Fruit fly (Drosophila melanogaster) whole organism, wandering third instar larva: Measurements from ENCODE around the gene Anp.

Source experiments
- Abd-B ChIP-seq: fragments of >200 bp; optimal IDR thresholded peaks from 2 replicates; lab custom pipeline; 2017; ENCODE audit warnings: missing biosample characterization, missing genetic modification characterization
- CG32264 ChIP-seq: fragments of 200-800 bp; sonication (Bioruptor generic); optimal IDR thresholded peaks from 2 replicates; lab custom pipeline; 2016; ENCODE audit warnings: missing biosample characterization, missing genetic modification characterization
- CG9705 ChIP-seq: fragments of 200-800 bp; sonication (Bioruptor generic); optimal IDR thresholded peaks from 2 replicates; lab custom pipeline; 2018; ENCODE audit warnings: missing biosample characterization, mild to moderate bottlenecking, missing genetic modification characterization
- CrebA ChIP-seq: fragments of 200-800 bp; sonication (Bioruptor generic); optimal IDR thresholded peaks from 2 replicates; lab custom pipeline; 2016; ENCODE audit warnings: missing biosample characterization, mild to moderate bottlenecking, missing genetic modification characterization, borderline replicate concordance
- Dfd ChIP-seq: fragments of >200 bp; optimal IDR thresholded peaks from 2 replicates; lab custom pipeline; 2017; ENCODE audit warnings: missing biosample characterization, missing genetic modification characterization
- Dif ChIP-seq: fragments of 200-275, 200-300 bp; sonication (Bioruptor generic); optimal IDR thresholded peaks from 2 replicates; lab custom pipeline; 2018; ENCODE audit warnings: missing biosample characterization, missing genetic modification characterization; ENCODE audit not compliant: partially characterized antibody
- GATAd ChIP-seq: sonication (Bioruptor generic); optimal IDR thresholded peaks from 2 replicates; lab custom pipeline; 2016; ENCODE audit warnings: missing biosample characterization, missing genetic modification characterization
- HLH106 ChIP-seq: fragments of 200-800 bp; optimal IDR thresholded peaks from 3 replicates; lab custom pipeline; 2019; ENCODE audit warnings: missing biosample characterization, mild to moderate bottlenecking, missing genetic modification characterization, moderate library complexity
- Hnf4 ChIP-seq: fragments of 200-800 bp; sonication (Bioruptor generic); optimal IDR thresholded peaks from 2 replicates; lab custom pipeline; 2016; ENCODE audit warnings: missing biosample characterization, mild to moderate bottlenecking, missing genetic modification characterization
- Hr78 ChIP-seq: fragments of >200 bp; optimal IDR thresholded peaks from 2 replicates; lab custom pipeline; 2017; ENCODE audit warnings: missing biosample characterization, missing genetic modification characterization
- Hr83 ChIP-seq: fragments of 200-300 bp; sonication (Bioruptor generic); optimal IDR thresholded peaks from 2 replicates; lab custom pipeline; 2016; ENCODE audit warnings: missing biosample characterization, mild to moderate bottlenecking, missing genetic modification characterization, moderate library complexity; ENCODE audit not compliant: poor library complexity, severe bottlenecking
- Jra ChIP-seq: sonication (Bioruptor generic); optimal IDR thresholded peaks from 2 replicates; lab custom pipeline; 2016; ENCODE audit warnings: missing biosample characterization, missing genetic modification characterization
- Mio ChIP-seq: sonication (Bioruptor generic); optimal IDR thresholded peaks from 2 replicates; lab custom pipeline; 2016; ENCODE audit warnings: missing biosample characterization, missing genetic modification characterization
- Myc ChIP-seq: fragments of >200 bp; optimal IDR thresholded peaks from 2 replicates; lab custom pipeline; 2017
- N ChIP-seq: fragments of >200 bp; optimal IDR thresholded peaks from 2 replicates; lab custom pipeline; 2018; ENCODE audit warnings: missing biosample characterization, missing external identifiers, missing genetic modification characterization
- OdsH ChIP-seq: fragments of 200-800 bp; sonication (Bioruptor generic); optimal IDR thresholded peaks from 2 replicates; lab custom pipeline; 2016; ENCODE audit warnings: missing biosample characterization, mild to moderate bottlenecking, missing genetic modification characterization
- Rel ChIP-seq, 2 experiments: fragments of 200-800 bp; sonication (Bioruptor generic) in 1 of 2; optimal IDR thresholded peaks; 2 replicates in 1 of 2; 3 replicates in 1 of 2; lab custom pipeline; 2016 to 2019; ENCODE audit warnings: mild to moderate bottlenecking in 2 of 2, missing biosample characterization in 2 of 2, missing genetic modification characterization in 2 of 2, moderate library complexity in 1 of 2
- Sp1 ChIP-seq: fragments of 200-800 bp; sonication (Bioruptor generic); optimal IDR thresholded peaks from 3 replicates; lab custom pipeline; 2019; ENCODE audit warnings: missing biosample characterization, mild to moderate bottlenecking, missing genetic modification characterization, moderate library complexity
- Vsx2 ChIP-seq: fragments of 200-300, 225-300 bp; sonication (Bioruptor generic); optimal IDR thresholded peaks from 2 replicates; lab custom pipeline; 2018; ENCODE audit warnings: missing biosample characterization, missing genetic modification characterization; ENCODE audit not compliant: partially characterized antibody
- br ChIP-seq: fragments of 200-800 bp; sonication (Bioruptor generic); optimal IDR thresholded peaks from 2 replicates; lab custom pipeline; 2016; ENCODE audit warnings: missing biosample characterization, missing genetic modification characterization
- brk ChIP-seq: fragments of 200-800 bp; sonication (Bioruptor generic); optimal IDR thresholded peaks from 2 replicates; lab custom pipeline; 2016; ENCODE audit warnings: missing biosample characterization, mild to moderate bottlenecking, missing genetic modification characterization
- dl ChIP-seq, 2 experiments: fragments of 175-275, 200-275 bp in 1 of 2; fragments of 200-275 bp in 1 of 2; sonication (Bioruptor generic); optimal IDR thresholded peaks; lab custom pipeline; 2018; ENCODE audit warnings: mild to moderate bottlenecking in 2 of 2, missing biosample characterization in 2 of 2, missing genetic modification characterization in 2 of 2, moderate library complexity in 2 of 2; ENCODE audit not compliant: partially characterized antibody in 2 of 2, insufficient read depth in 1 of 2
- dmrt93B ChIP-seq: fragments of 200-800 bp; sonication (Bioruptor generic); optimal IDR thresholded peaks from 2 replicates; lab custom pipeline; 2018; ENCODE audit warnings: missing biosample characterization, mild to moderate bottlenecking, missing genetic modification characterization
- dsf ChIP-seq: sonication (Bioruptor generic); optimal IDR thresholded peaks from 2 replicates; lab custom pipeline; 2016; ENCODE audit warnings: missing biosample characterization, missing genetic modification characterization, borderline replicate concordance
- ey ChIP-seq: fragments of 200-800 bp; sonication (Bioruptor generic); optimal IDR thresholded peaks from 2 replicates; lab custom pipeline; 2016; ENCODE audit warnings: missing biosample characterization, missing genetic modification characterization
- foxo ChIP-seq, 2 experiments: fragments of 200-800 bp; sonication (Bioruptor generic); optimal IDR thresholded peaks; 2 replicates in 1 of 2; 3 replicates in 1 of 2; lab custom pipeline; 2016 to 2017; ENCODE audit warnings: missing biosample characterization in 2 of 2, missing genetic modification characterization in 2 of 2
- fru ChIP-seq: fragments of 200-800 bp; sonication (Bioruptor generic); optimal IDR thresholded peaks from 3 replicates; lab custom pipeline; 2016; ENCODE audit warnings: missing biosample characterization, mild to moderate bottlenecking, missing genetic modification characterization
- h ChIP-seq: fragments of 200-800 bp; sonication (Bioruptor generic); optimal IDR thresholded peaks from 3 replicates; lab custom pipeline; 2016; ENCODE audit warnings: missing biosample characterization, mild to moderate bottlenecking, missing genetic modification characterization
- jim ChIP-seq: fragments of 175-275, 200-325 bp; sonication (Bioruptor generic); optimal IDR thresholded peaks from 2 replicates; lab custom pipeline; 2016; ENCODE audit warnings: missing biosample characterization, mild to moderate bottlenecking, missing genetic modification characterization
- lola ChIP-seq: fragments of >200 bp; optimal IDR thresholded peaks from 2 replicates; lab custom pipeline; 2017; ENCODE audit warnings: missing biosample characterization, missing genetic modification characterization
- pan ChIP-seq: fragments of >200 bp; optimal IDR thresholded peaks from 2 replicates; lab custom pipeline; 2017
- psq ChIP-seq: fragments of 200-800 bp; sonication (Bioruptor generic); optimal IDR thresholded peaks from 3 replicates; lab custom pipeline; 2017; ENCODE audit warnings: missing biosample characterization, mild to moderate bottlenecking, missing genetic modification characterization, moderate library complexity
- rgr ChIP-seq: fragments of 200-800 bp; sonication (Bioruptor generic); optimal IDR thresholded peaks from 3 replicates; lab custom pipeline; 2016; ENCODE audit warnings: missing biosample characterization, mild to moderate bottlenecking, missing genetic modification characterization
- sage ChIP-seq: fragments of 200-800 bp; sonication (Bioruptor generic); optimal IDR thresholded peaks from 2 replicates; lab custom pipeline; 2016; ENCODE audit warnings: missing biosample characterization, mild to moderate bottlenecking, missing genetic modification characterization
- sv ChIP-seq: fragments of 200-800 bp; sonication (Bioruptor generic); optimal IDR thresholded peaks from 3 replicates; lab custom pipeline; 2016; ENCODE audit warnings: missing biosample characterization, missing genetic modification characterization
- tai ChIP-seq: sonication (Bioruptor generic); optimal IDR thresholded peaks from 2 replicates; lab custom pipeline; 2016; ENCODE audit warnings: missing biosample characterization, missing genetic modification characterization
- usp ChIP-seq: fragments of >200 bp; optimal IDR thresholded peaks from 2 replicates; lab custom pipeline; 2017; ENCODE audit warnings: missing biosample characterization, missing genetic modification characterization
- woc ChIP-seq: sonication (Bioruptor generic); optimal IDR thresholded peaks from 2 replicates; lab custom pipeline; 2016; ENCODE audit warnings: missing biosample characterization, mild to moderate bottlenecking, missing genetic modification characterization

Gene Anp

dm6 chr3R:30191047-30191446 lies 18.7 kb upstream of the Anp start, which contains the start of gene CG9747:
CG9747 (minus strand) TSS chr3R:30191252.
- no peak for TF ChIP-seq Vsx2
- TF ChIP-seq Hr78 (GFP tag; lab: Kevin White, UChicago) = no peak
- no peak for TF ChIP-seq usp (GFP tag; lab: Kevin White, UChicago)
- TF ChIP-seq CrebA (GFP tag; lab: Kevin White, UChicago) = no peak
- TF ChIP-seq psq = no peak
- TF ChIP-seq jim = no peak
- no peak for TF ChIP-seq dmrt93B (GFP tag; lab: Kevin White, UChicago)
- TF ChIP-seq brk = no peak
- TF ChIP-seq Dif (GFP tag; lab: Kevin White, UChicago) = no peak
- TF ChIP-seq dl (GFP tag; optimal IDR thresholded peaks at IDR 0.05; lab: Kevin White, UChicago; ENCODE audit: insufficient read depth in 1 of 2, partially characterized antibody in 2 of 2) = no peak
- no peak for TF ChIP-seq pan (lab: Kevin White, UChicago)

DNA sequence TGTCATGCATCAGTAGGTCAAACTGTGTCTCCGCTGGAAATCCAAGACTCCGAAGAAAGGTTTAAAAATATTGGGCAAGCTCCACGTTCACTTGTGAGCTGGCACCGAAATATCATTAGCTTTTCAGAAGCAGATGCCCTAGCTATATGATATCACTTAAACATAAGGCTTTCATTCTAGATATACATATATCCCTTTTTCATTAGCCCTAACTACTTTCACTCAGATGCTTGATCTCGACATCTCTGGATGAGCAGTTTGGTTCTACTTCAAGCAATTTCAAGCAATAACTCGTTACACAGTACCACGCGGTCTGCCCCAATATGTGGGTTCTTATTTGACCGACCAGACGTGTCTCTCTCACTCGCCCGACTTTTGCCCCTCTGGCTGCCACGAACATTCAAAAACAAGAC lies 18.3 kb upstream of the Anp start:
- no peak for TF ChIP-seq CG32264 (GFP tag; lab: Kevin White, UChicago)
- TF ChIP-seq Hr78 (GFP tag; lab: Kevin White, UChicago) = no peak
- no peak for TF ChIP-seq CG9705 (GFP tag; lab: Kevin White, UChicago)
- no peak for TF ChIP-seq usp (GFP tag; lab: Kevin White, UChicago)
- TF ChIP-seq GATAd (GFP tag; lab: Kevin White, UChicago) = no peak
- TF ChIP-seq Dfd (GFP tag; lab: Kevin White, UChicago) = no peak
- no peak for TF ChIP-seq Jra (GFP tag; lab: Kevin White, UChicago)
- peak; percentile 50 for TF ChIP-seq HLH106 (tag; lab: Kevin White, UChicago)
- TF ChIP-seq fru (GFP tag; lab: Kevin White, UChicago) = peak; percentile 74
- TF ChIP-seq dl (GFP tag; optimal IDR thresholded peaks at IDR 0.05; lab: Kevin White, UChicago; ENCODE audit: insufficient read depth in 1 of 2, partially characterized antibody in 2 of 2) = no peak
- no peak for TF ChIP-seq dsf (GFP tag; lab: Kevin White, UChicago)
- no peak for TF ChIP-seq sage (GFP tag; lab: Kevin White, UChicago)
- no peak for TF ChIP-seq jim
- TF ChIP-seq Sp1 (GFP tag; lab: Kevin White, UChicago) = peak; percentile 64
- TF ChIP-seq Hnf4 (GFP tag; lab: Kevin White, UChicago) = no peak
- peak; percentile 57 for TF ChIP-seq psq
- TF ChIP-seq Dif (GFP tag; lab: Kevin White, UChicago) = no peak
- no peak for TF ChIP-seq brk
- no peak for TF ChIP-seq lola (GFP tag; lab: Kevin White, UChicago)
- no peak for TF ChIP-seq Hr83
- TF ChIP-seq Mio (GFP tag; lab: Kevin White, UChicago) = no peak
- TF ChIP-seq Myc (lab: Kevin White, UChicago) = no peak
- peak in 1 of 2 experiments; percentile 82 for TF ChIP-seq foxo (GFP tag; optimal IDR thresholded peaks at IDR 0.05; lab: Kevin White, UChicago)
- TF ChIP-seq N (GFP tag; lab: Kevin White, UChicago) = no peak
- TF ChIP-seq br (GFP tag; lab: Kevin White, UChicago) = peak; percentile 47
- peak; percentile 92 for TF ChIP-seq woc
- peak; percentile 52 for TF ChIP-seq pan (lab: Kevin White, UChicago)
- no peak for TF ChIP-seq Abd-B (GFP tag; lab: Kevin White, UChicago)
- no peak for TF ChIP-seq Vsx2
- TF ChIP-seq sv (GFP tag; lab: Kevin White, UChicago) = peak; percentile 10
- no peak for TF ChIP-seq Rel (GFP tag; optimal IDR thresholded peaks at IDR 0.05; lab: Kevin White, UChicago)
- TF ChIP-seq Rel (tag; optimal IDR thresholded peaks at IDR 0.05; lab: Kevin White, UChicago) = no peak
- TF ChIP-seq ey (GFP tag; lab: Kevin White, UChicago) = peak; percentile 72
- peak; percentile 66 for TF ChIP-seq rgr (GFP tag; lab: Kevin White, UChicago)
- TF ChIP-seq tai (GFP tag; lab: Kevin White, UChicago) = no peak
- TF ChIP-seq h (GFP tag; lab: Kevin White, UChicago) = peak; percentile 82
- TF ChIP-seq dmrt93B (GFP tag; lab: Kevin White, UChicago) = peak; percentile 21
- peak; percentile 74 for TF ChIP-seq OdsH (GFP tag; lab: Kevin White, UChicago)
- TF ChIP-seq CrebA (GFP tag; lab: Kevin White, UChicago) = no peak
- TF ChIP-seq, all 38 proteins: peak for 14
